Fruit fly (Drosophila melanogaster): ENCODE data around the gene CG14050.

DNA sequence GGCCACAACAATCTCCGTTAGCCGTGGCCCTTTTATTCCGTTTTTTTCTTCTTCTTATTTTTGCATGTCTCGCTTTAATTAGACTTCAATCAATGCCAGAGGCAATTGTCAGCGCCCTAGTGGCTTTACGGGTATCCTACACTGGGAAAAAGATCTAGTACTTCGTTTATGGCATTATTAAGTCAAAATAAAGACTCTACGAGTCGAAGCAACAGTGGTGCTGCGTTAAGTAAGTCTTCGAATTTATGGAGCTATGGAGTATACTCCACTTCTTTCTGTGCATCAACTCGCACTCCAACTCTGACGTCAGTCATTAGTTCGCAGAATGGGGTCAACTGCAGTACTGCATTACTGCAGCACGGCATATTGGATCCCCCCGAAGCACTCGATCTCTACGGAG is 30.4 kb upstream of the CG14050 start:
- no peak for TF ChIP-seq mirr (GFP tag; optimal IDR thresholded peaks at IDR 0.05)
- TF ChIP-seq CG5953 (GFP tag; IDR thresholded peaks at IDR 0.05) = no peak
- TF ChIP-seq NC2α (GFP tag; optimal IDR thresholded peaks at IDR 0.05) = no peak
- no peak for TF ChIP-seq CG1024 (GFP tag; IDR thresholded peaks at IDR 0.05)
- TF ChIP-seq CG3838 (GFP tag; optimal IDR thresholded peaks at IDR 0.05) = no peak
- TF ChIP-seq CG13894 (tag; optimal IDR thresholded peaks at IDR 0.05) = no peak
- TF ChIP-seq org-1 (GFP tag; optimal IDR thresholded peaks at IDR 0.05) = no peak
- no peak for TF ChIP-seq br (optimal IDR thresholded peaks at IDR 0.05)
- TF ChIP-seq CG31224 (GFP tag; IDR thresholded peaks at IDR 0.05) = no peak
- TF ChIP-seq Xrp1 (GFP tag; IDR thresholded peaks at IDR 0.05) = no peak
- TF ChIP-seq CG34376 (GFP tag; optimal IDR thresholded peaks at IDR 0.05) = no peak
- TF ChIP-seq psq (GFP tag; optimal IDR thresholded peaks at IDR 0.05) = no peak
- no peak for TF ChIP-seq sima (GFP tag; optimal IDR thresholded peaks at IDR 0.05)
- no peak for TF ChIP-seq Sry-δ (GFP tag; optimal IDR thresholded peaks at IDR 0.05)
